Fruit fly (Drosophila melanogaster): ENCODE measurements around the gene rec.

The rec gene

DNA sequence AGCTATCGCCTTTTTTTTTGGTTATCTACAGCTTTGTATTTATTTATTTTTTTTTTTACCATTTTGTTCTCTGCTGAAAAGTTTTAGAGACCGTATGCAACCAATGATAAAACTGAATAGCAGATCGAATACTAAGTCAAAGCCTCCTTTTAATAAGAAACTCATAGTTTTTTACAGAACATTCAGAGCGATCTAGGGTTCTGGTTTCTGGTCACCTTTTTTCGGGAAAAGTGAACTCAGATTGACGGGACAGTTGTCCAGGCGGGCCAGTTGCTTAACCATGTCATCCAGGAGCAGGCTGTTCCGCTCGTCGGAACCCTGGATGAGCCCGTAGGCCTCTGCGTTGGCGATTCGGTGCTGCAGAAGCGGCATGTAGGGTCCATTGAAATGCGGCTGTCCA lies 900 bp upstream of the rec start, which contains the start of gene CG43318:
Gene CG43318 (minus strand): TSS at position 101 of the 400 bp plus-strand sequence.
- no peak for TF ChIP-seq tj (GFP tag; optimal IDR thresholded peaks at IDR 0.05)
- TF ChIP-seq bab1 (GFP tag; optimal IDR thresholded peaks at IDR 0.05) = no peak
- TF ChIP-seq CG1620 (GFP tag; optimal IDR thresholded peaks at IDR 0.05) = no peak
- TF ChIP-seq CG7045 (GFP tag; optimal IDR thresholded peaks at IDR 0.05) = no peak
- TF ChIP-seq CG12768 (GFP tag; optimal IDR thresholded peaks at IDR 0.05) = no peak
- TF ChIP-seq CG33017 (tag; optimal IDR thresholded peaks at IDR 0.05) = no peak
- no peak for TF ChIP-seq Crg-1 (GFP tag; optimal IDR thresholded peaks at IDR 0.05)
- TF ChIP-seq ovo (GFP tag; optimal IDR thresholded peaks at IDR 0.05) = no peak
- TF ChIP-seq toe (GFP tag; optimal IDR thresholded peaks at IDR 0.05) = no peak
- TF ChIP-seq CG7101 (tag; optimal IDR thresholded peaks at IDR 0.05) = no peak
- no peak for TF ChIP-seq CG11617 (GFP tag; optimal IDR thresholded peaks at IDR 0.05)
- TF ChIP-seq kay (GFP tag; ENCODE audit: borderline replicate concordance) = no peak
- no peak for TF ChIP-seq cnc (optimal IDR thresholded peaks at IDR 0.05)
- TF ChIP-seq cic (GFP tag; optimal IDR thresholded peaks at IDR 0.05) = no peak

DNA sequence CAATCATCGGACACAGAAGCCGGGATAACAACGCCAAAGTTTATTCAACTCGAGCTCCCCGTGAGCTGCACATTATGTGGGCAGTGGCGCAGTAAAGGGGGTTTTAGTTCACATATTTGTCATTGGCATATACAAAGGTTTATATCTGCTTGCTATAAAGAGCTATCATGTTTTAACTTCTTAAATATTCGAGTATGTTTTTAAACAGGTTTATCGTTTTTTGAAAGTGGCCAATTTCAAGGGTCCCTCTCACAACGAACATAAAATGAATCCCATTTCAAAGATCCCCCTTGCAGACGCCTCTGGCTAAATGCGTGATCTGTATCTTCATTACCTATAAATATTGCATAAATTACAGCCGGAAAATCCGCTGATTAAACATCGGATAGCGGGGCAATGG lies 4.9 kb downstream of the rec start:
- no peak for TF ChIP-seq pad (GFP tag; optimal IDR thresholded peaks at IDR 0.05)
- TF ChIP-seq kay (GFP tag; ENCODE audit: borderline replicate concordance) = peak; percentile 20

DNA sequence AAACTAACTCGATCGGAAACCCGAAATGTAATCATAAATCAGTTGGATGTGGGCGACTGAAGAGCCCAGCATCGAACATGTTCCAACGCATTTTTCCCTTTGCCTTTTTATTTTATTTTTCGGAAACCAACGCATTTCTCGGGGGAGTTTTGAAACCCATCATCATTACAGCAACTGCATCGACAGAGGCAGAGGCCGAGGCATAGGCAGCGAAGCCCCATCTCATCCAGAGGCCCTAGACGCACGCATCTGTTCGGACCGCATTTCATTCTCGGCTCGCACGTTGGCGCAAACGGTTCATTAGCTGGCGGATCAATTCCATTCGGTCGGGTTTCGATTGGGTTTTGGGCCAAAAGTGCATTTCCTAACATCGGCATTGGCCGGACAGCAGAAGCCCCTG lies 6.9 kb downstream of the rec start, which contains the start of gene CG4576:
Gene CG4576 (plus strand): TSS at position 227 of the 400 bp plus-strand sequence.
- no peak for TF ChIP-seq CG33017 (tag; optimal IDR thresholded peaks at IDR 0.05)
- no peak for TF ChIP-seq Clk (GFP tag; optimal IDR thresholded peaks at IDR 0.05)
- no peak for TF ChIP-seq Crg-1 (GFP tag; optimal IDR thresholded peaks at IDR 0.05)

DNA sequence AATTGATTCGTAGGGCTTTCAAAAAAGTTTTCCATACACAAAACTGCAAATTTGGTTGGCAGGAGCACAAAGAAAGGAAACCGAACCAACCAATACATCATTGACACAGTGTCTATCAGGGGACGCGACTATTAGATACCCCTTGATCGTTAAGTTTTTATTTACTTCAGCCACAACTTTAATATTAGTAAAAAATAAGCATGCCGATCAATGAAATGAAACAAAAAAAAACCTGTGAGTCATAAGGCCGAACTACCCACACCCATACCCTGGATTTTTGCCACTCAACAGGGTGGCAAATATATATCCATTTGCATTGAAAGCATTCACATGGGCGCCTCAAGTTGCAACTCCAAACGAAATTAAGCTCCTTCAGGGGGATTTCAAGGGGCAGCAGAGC lies 16.2 kb downstream of the rec start:
- TF ChIP-seq CG7045 (GFP tag; optimal IDR thresholded peaks at IDR 0.05) (no peak), Clk (GFP tag; optimal IDR thresholded peaks at IDR 0.05) (no peak), CG33017 (tag; optimal IDR thresholded peaks at IDR 0.05) (no peak), ovo (GFP tag; optimal IDR thresholded peaks at IDR 0.05) (no peak), Crg-1 (GFP tag; optimal IDR thresholded peaks at IDR 0.05) (no peak), pad (GFP tag; optimal IDR thresholded peaks at IDR 0.05) (no peak), cic (GFP tag; optimal IDR thresholded peaks at IDR 0.05) (no peak), CG1620 (GFP tag; optimal IDR thresholded peaks at IDR 0.05) (no peak), CG5204 (GFP tag; optimal IDR thresholded peaks at IDR 0.05) (no peak), CG12768 (GFP tag; optimal IDR thresholded peaks at IDR 0.05) (no peak), Hr96 (GFP tag; optimal IDR thresholded peaks at IDR 0.05) (no peak), CG7101 (tag; optimal IDR thresholded peaks at IDR 0.05) (no peak), cnc (optimal IDR thresholded peaks at IDR 0.05) (no peak), CG11617 (GFP tag; optimal IDR thresholded peaks at IDR 0.05) (no peak)

DNA sequence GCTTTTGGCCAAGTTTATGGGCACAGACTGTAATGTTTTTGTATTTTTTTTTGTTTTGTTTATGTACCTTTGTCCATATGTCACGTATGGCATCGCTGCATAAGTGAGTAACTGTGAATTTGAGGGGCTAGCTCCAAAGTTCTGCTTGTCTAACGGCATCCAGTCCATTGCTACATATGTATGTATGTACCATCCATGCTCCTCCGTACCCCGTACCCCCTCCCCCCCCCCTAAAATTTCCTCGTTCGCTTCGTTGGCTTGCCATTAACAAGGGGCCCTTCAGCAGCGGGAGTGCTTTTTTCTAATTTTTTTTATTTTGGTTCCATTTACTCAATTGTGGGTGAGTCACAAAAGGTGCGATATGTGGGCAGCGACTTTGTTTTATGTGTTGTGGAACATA lies 18.3 kb downstream of the rec start:
- TF ChIP-seq CG33017 (tag; optimal IDR thresholded peaks at IDR 0.05) (no peak), bab1 (GFP tag; optimal IDR thresholded peaks at IDR 0.05) (peak; percentile 31), CG7101 (tag; optimal IDR thresholded peaks at IDR 0.05) (no peak)

DNA sequence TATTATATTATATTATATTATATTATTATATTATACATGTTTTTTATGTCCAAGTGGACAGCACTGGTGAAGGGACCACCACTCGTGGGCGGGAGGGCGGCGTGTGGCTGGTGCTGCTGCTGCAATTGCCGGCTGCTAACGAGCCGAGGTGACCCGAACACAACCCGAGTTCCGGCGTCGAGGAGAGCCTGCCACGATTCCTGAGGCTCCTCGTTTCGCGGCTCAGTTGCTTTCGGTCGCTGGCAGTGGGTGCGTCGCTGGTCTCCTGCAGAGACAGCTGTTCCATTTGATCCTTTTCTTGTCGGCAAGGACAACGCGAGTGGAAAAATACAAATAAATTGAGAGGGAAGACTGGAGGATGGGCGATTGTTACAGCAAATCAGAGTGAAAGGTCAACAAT lies 22.1 kb downstream of the rec start:
- TF ChIP-seq cic (GFP tag; optimal IDR thresholded peaks at IDR 0.05) (no peak), CG1620 (GFP tag; optimal IDR thresholded peaks at IDR 0.05) (no peak), CG14711 (tag; optimal IDR thresholded peaks at IDR 0.05) (no peak), ovo (GFP tag; optimal IDR thresholded peaks at IDR 0.05) (no peak), CG33017 (tag; optimal IDR thresholded peaks at IDR 0.05) (no peak), Clk (GFP tag; optimal IDR thresholded peaks at IDR 0.05) (no peak), bab1 (GFP tag; optimal IDR thresholded peaks at IDR 0.05) (no peak), CG7101 (tag; optimal IDR thresholded peaks at IDR 0.05) (no peak), Crg-1 (GFP tag; optimal IDR thresholded peaks at IDR 0.05) (no peak), CG7045 (GFP tag; optimal IDR thresholded peaks at IDR 0.05) (no peak), kay (GFP tag; ENCODE audit: borderline replicate concordance) (no peak), CG5204 (GFP tag; optimal IDR thresholded peaks at IDR 0.05) (no peak), Mnt (GFP tag; optimal IDR thresholded peaks at IDR 0.05) (no peak), cnc (optimal IDR thresholded peaks at IDR 0.05) (no peak), tj (GFP tag; optimal IDR thresholded peaks at IDR 0.05) (no peak), pad (GFP tag; optimal IDR thresholded peaks at IDR 0.05) (no peak), Hr96 (GFP tag; optimal IDR thresholded peaks at IDR 0.05) (no peak), CG12768 (GFP tag; optimal IDR thresholded peaks at IDR 0.05) (no peak)

DNA sequence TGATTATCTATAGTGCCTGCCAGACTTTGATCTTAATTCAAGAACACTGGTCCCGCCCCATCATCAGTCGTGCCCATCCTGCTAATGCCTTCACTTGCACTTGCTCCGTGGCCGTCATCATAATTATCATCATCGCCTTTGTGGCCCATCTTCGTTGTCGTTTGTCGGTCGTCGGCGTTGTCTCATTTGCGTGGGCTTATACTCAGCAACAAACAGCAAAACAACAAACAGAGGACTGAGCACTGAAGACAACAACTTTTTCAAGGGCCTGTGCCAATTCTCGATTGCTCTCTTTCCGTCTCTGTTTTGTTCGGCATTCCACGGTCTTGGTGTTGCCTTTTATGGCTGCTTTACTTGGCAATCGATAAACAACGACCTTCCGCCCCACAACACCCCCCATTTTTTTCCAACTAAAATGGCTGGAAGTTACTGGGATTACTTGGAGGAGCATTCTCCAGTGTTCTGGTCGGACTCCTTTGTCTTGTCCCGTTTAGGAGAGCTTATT lies 24.5 kb downstream of the rec start:
- no peak for TF ChIP-seq CG7101 (tag; optimal IDR thresholded peaks at IDR 0.05)

DNA sequence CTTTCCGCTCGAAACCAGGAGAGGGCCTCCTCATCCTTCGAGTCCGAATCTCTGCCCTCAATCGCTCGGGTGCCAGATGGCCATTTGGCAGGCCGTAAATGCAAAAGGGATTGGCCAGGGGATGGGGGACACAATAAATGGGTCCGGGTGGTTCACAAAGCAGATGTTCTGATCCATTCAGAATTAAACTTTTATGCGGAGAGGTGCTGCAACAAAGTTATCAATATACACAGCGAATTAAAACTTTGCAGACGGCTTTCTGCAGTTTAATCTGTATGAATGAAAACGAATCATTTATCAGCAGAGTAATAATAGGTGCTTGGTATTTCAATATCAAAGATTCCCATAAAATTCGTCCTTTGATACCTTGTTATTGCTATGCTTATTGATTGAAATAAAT lies 25.1 kb downstream of the rec start:
- TF ChIP-seq kay (GFP tag; ENCODE audit: borderline replicate concordance) (no peak), CG7101 (tag; optimal IDR thresholded peaks at IDR 0.05) (no peak)

All from whole organism, adult.